Fruit fly (Drosophila melanogaster) whole organism, embryonic: Measurements from ENCODE around the gene Trxr1.

Experiments used
- ATbp ChIP-seq: fragments of 200-800 bp; sonication (Bioruptor generic); optimal IDR thresholded peaks from 2 replicates; lab custom pipeline; 2017; ENCODE audit warnings: missing biosample characterization, mild to moderate bottlenecking, missing genetic modification characterization, missing genetic modification reagents
- Antp ChIP-seq: fragments of 200-800 bp; sonication (Bioruptor generic); optimal IDR thresholded peaks from 3 replicates; lab custom pipeline; 2016; ENCODE audit warnings: missing biosample characterization, missing genetic modification characterization
- Awh ChIP-seq: fragments of 200-800 bp; sonication (Bioruptor generic); IDR thresholded peaks from 2 replicates; pipeline ENCODE4, ENCODE4 v1.3.6; 2022; ENCODE audit warnings: missing biosample characterization, missing genetic modification characterization
- CG11696 ChIP-seq: fragments of 200-800 bp; sonication (Bioruptor generic); IDR thresholded peaks from 2 replicates; pipeline ENCODE4 v1.3.6; 2022; ENCODE audit warnings: missing biosample characterization, missing genetic modification characterization
- CG18619 ChIP-seq: fragments of 200-800 bp; sonication (Bioruptor generic); optimal IDR thresholded peaks from 3 replicates; lab custom pipeline; 2017; ENCODE audit warnings: missing biosample characterization, mild to moderate bottlenecking, missing genetic modification characterization
- CG3281 ChIP-seq: fragments of 200-800 bp; sonication (Bioruptor generic); optimal IDR thresholded peaks from 3 replicates; lab custom pipeline; 2017; ENCODE audit warnings: missing biosample characterization, mild to moderate bottlenecking, missing genetic modification characterization
- CG6175 ChIP-seq: fragments of 200-800 bp; sonication (Bioruptor generic); IDR thresholded peaks from 3 replicates; pipeline ENCODE4 v1.3.6; 2022; ENCODE audit warnings: missing biosample characterization, missing genetic modification characterization
- CG6813 ChIP-seq: fragments of 200-800 bp; sonication (Bioruptor generic); optimal IDR thresholded peaks from 2 replicates; lab custom pipeline; 2017; ENCODE audit warnings: missing biosample characterization, missing genetic modification characterization, mild to moderate bottlenecking, moderate library complexity, missing genetic modification reagents
- CG7372 ChIP-seq: fragments of 200-800 bp; sonication (Bioruptor generic); IDR thresholded peaks from 2 replicates; pipeline ENCODE4 v1.3.6; 2022; ENCODE audit warnings: missing biosample characterization, missing genetic modification characterization
- CG8281 ChIP-seq: fragments of 200-800 bp; sonication (Bioruptor generic); optimal IDR thresholded peaks from 2 replicates; lab custom pipeline; 2018; ENCODE audit warnings: missing biosample characterization, mild to moderate bottlenecking, missing genetic modification characterization, moderate library complexity
- CG9797 ChIP-seq: fragments of 200-800 bp; sonication (Bioruptor generic); optimal IDR thresholded peaks from 3 replicates; lab custom pipeline; 2018; ENCODE audit warnings: missing biosample characterization, mild to moderate bottlenecking, missing genetic modification characterization
- D19A ChIP-seq: fragments of 200-800 bp; optimal IDR thresholded peaks from 3 replicates; lab custom pipeline; 2019; ENCODE audit warnings: missing biosample characterization, mild to moderate bottlenecking, missing genetic modification characterization, moderate library complexity
- Dad ChIP-seq: fragments of 200-800 bp; sonication (Bioruptor generic); optimal IDR thresholded peaks from 3 replicates; lab custom pipeline; 2016; ENCODE audit warnings: missing biosample characterization, missing genetic modification characterization
- Dp ChIP-seq: fragments of 200-800 bp; sonication (Bioruptor generic); optimal IDR thresholded peaks from 2 replicates; lab custom pipeline; 2018; ENCODE audit warnings: missing biosample characterization, mild to moderate bottlenecking, missing genetic modification characterization, moderate library complexity
- HLH54F ChIP-seq: fragments of 200-800 bp; sonication (Bioruptor generic); optimal IDR thresholded peaks from 3 replicates; lab custom pipeline; 2016; ENCODE audit warnings: missing biosample characterization, missing genetic modification characterization
- Hey ChIP-seq: fragments of 200-800 bp; sonication (Bioruptor generic); optimal IDR thresholded peaks from 3 replicates; lab custom pipeline; 2018; ENCODE audit warnings: missing biosample characterization, mild to moderate bottlenecking, missing genetic modification characterization
- Hmr ChIP-seq: fragments of 200-800 bp; sonication (Bioruptor generic); optimal IDR thresholded peaks from 3 replicates; lab custom pipeline; 2017; ENCODE audit warnings: mild to moderate bottlenecking, missing biosample characterization, missing genetic modification reagents, missing genetic modification characterization
- Hmx ChIP-seq: fragments of 200-800 bp; sonication (Bioruptor generic); optimal IDR thresholded peaks from 2 replicates; lab custom pipeline; 2016; ENCODE audit warnings: missing biosample characterization, missing genetic modification characterization
- Hr3 ChIP-seq: fragments of 200-800 bp; sonication (Bioruptor generic); optimal IDR thresholded peaks from 3 replicates; lab custom pipeline; 2016; ENCODE audit warnings: missing biosample characterization, missing genetic modification characterization
- Hr51 ChIP-seq, 2 experiments: fragments of 200-800 bp; sonication (Bioruptor generic); optimal IDR thresholded peaks; 2 replicates in 1 of 2; 3 replicates in 1 of 2; lab custom pipeline; 2016 to 2018; ENCODE audit warnings: missing biosample characterization in 2 of 2, missing genetic modification characterization in 2 of 2, mild to moderate bottlenecking in 1 of 2, moderate library complexity in 1 of 2
- Max ChIP-seq: fragments of 200-800 bp; sonication (Bioruptor generic); optimal IDR thresholded peaks from 2 replicates; lab custom pipeline; 2016; ENCODE audit warnings: missing biosample characterization, mild to moderate bottlenecking, missing genetic modification characterization
- Nf-YA ChIP-seq: fragments of 200-800 bp; sonication (Bioruptor generic); IDR thresholded peaks from 2 replicates; pipeline ENCODE4 v1.3.6; 2022; ENCODE audit warnings: missing biosample characterization, missing genetic modification characterization
- Nf-YB ChIP-seq: fragments of 200-800 bp; sonication (Bioruptor generic); optimal IDR thresholded peaks from 3 replicates; lab custom pipeline; 2019; ENCODE audit warnings: missing biosample characterization, mild to moderate bottlenecking, missing genetic modification characterization, moderate library complexity
- Pdp1 ChIP-seq, 2 experiments: fragments of 200-800 bp; sonication (Bioruptor generic); optimal IDR thresholded peaks; 3 replicates each; lab custom pipeline; 2016; ENCODE audit warnings: missing biosample characterization in 2 of 2, missing genetic modification characterization in 2 of 2, mild to moderate bottlenecking in 1 of 2, moderate library complexity in 1 of 2
- Rfx ChIP-seq: fragments of 200-800 bp; sonication (Bioruptor generic); IDR thresholded peaks from 2 replicates; pipeline ENCODE4 v1.3.6; 2022; ENCODE audit warnings: missing biosample characterization, missing genetic modification characterization
- ac ChIP-seq: fragments of 200-800 bp; sonication (Bioruptor generic); optimal IDR thresholded peaks from 3 replicates; lab custom pipeline; 2017; ENCODE audit warnings: missing biosample characterization, mild to moderate bottlenecking, missing genetic modification characterization
- ase ChIP-seq: fragments of 200-800 bp; sonication (Bioruptor generic); IDR thresholded peaks from 3 replicates; pipeline ENCODE4 v1.3.6; 2022; ENCODE audit warnings: missing biosample characterization, missing genetic modification characterization
- ash1 ChIP-seq: fragments of 200-800 bp; sonication (Bioruptor generic); optimal IDR thresholded peaks from 2 replicates; lab custom pipeline; 2018; ENCODE audit warnings: missing biosample characterization, mild to moderate bottlenecking, missing genetic modification characterization
- bsh ChIP-seq, 2 experiments: fragments of 200-800 bp; sonication (Bioruptor generic); optimal IDR thresholded peaks; 2 replicates each; lab custom pipeline; 2017 to 2018; ENCODE audit warnings: mild to moderate bottlenecking in 2 of 2, missing biosample characterization in 2 of 2, missing genetic modification characterization in 2 of 2, moderate library complexity in 1 of 2
- chinmo ChIP-seq: fragments of 200-800 bp; sonication (Bioruptor generic); IDR thresholded peaks from 4 replicates; pipeline ENCODE4 v1.3.6; 2022; ENCODE audit warnings: missing biosample characterization, missing genetic modification characterization; ENCODE audit not compliant: partially characterized antibody
- crol ChIP-seq: fragments of 200-800 bp; sonication (Bioruptor generic); IDR thresholded peaks from 2 replicates; pipeline ENCODE4 v1.3.6; 2022; ENCODE audit warnings: missing biosample characterization, missing genetic modification characterization
- cwo ChIP-seq: fragments of 200-800 bp; sonication (Bioruptor generic); optimal IDR thresholded peaks from 3 replicates; lab custom pipeline; 2017; ENCODE audit warnings: missing biosample characterization, missing genetic modification characterization, mild to moderate bottlenecking, moderate library complexity, missing genetic modification reagents
- dmrt99B ChIP-seq: fragments of 200-800 bp; sonication (Bioruptor generic); optimal IDR thresholded peaks from 2 replicates; lab custom pipeline; 2018; ENCODE audit warnings: missing biosample characterization, mild to moderate bottlenecking, missing genetic modification characterization, moderate library complexity
- exex ChIP-seq: fragments of 200-800 bp; sonication (Bioruptor generic); optimal IDR thresholded peaks from 4 replicates; lab custom pipeline; 2018; ENCODE audit warnings: missing biosample characterization, mild to moderate bottlenecking, missing genetic modification characterization, moderate library complexity
- eyg ChIP-seq: fragments of 200-800 bp; sonication (Bioruptor generic); optimal IDR thresholded peaks from 3 replicates; lab custom pipeline; 2016; ENCODE audit warnings: missing biosample characterization, missing genetic modification characterization
- ftz-f1 ChIP-seq: fragments of 200-800 bp; sonication (Bioruptor generic); optimal IDR thresholded peaks from 2 replicates; lab custom pipeline; 2016; ENCODE audit warnings: missing biosample characterization, missing genetic modification characterization
- gsb ChIP-seq: fragments of 200-800 bp; sonication (Bioruptor generic); IDR thresholded peaks from 2 replicates; pipeline ENCODE4 v1.3.6; 2022; ENCODE audit warnings: missing biosample characterization, missing genetic modification characterization
- inv ChIP-seq: fragments of 200-800 bp; sonication (Bioruptor generic); IDR thresholded peaks from 2 replicates; pipeline ENCODE4 v1.3.6; 2022; ENCODE audit warnings: missing biosample characterization, missing genetic modification characterization; ENCODE audit not compliant: partially characterized antibody
- jing ChIP-seq: fragments of 200-800 bp; sonication (Bioruptor generic); optimal IDR thresholded peaks from 2 replicates; lab custom pipeline; 2018; ENCODE audit warnings: missing biosample characterization, mild to moderate bottlenecking, missing genetic modification characterization
- kay ChIP-seq: fragments of 200-800 bp; sonication (Bioruptor generic); optimal IDR thresholded peaks from 2 replicates; lab custom pipeline; 2016; ENCODE audit warnings: missing biosample characterization, missing genetic modification characterization
- lov ChIP-seq, 2 experiments: fragments of 200-800 bp in 1 of 2; fragments of >200 bp in 1 of 2; sonication (Bioruptor generic) in 1 of 2; IDR thresholded peaks in 1 of 2; optimal IDR thresholded peaks in 1 of 2; 2 replicates in 1 of 2; 3 replicates in 1 of 2; pipeline versions ENCODE4 v1.3.6 to Lab custom; 2017 to 2022; ENCODE audit warnings: missing biosample characterization in 1 of 2, missing genetic modification characterization in 1 of 2
- odd ChIP-seq: fragments of 200-800 bp; sonication (Bioruptor generic); optimal IDR thresholded peaks from 2 replicates; lab custom pipeline; 2017; ENCODE audit warnings: missing biosample characterization, mild to moderate bottlenecking, missing genetic modification characterization
- pan ChIP-seq, 4 experiments: fragments of >200 bp in 3 of 4; fragments of 200-800 bp in 1 of 4; sonication (Bioruptor generic) in 1 of 4; optimal IDR thresholded peaks in 3 of 4; IDR thresholded peaks in 1 of 4; 2 replicates each; pipeline versions ENCODE4 v1.3.6 to Lab custom; 2017 to 2022; ENCODE audit warnings: missing biosample characterization in 2 of 4, missing genetic modification characterization in 2 of 4, mixed read lengths in 1 of 4
- rib ChIP-seq: fragments of 200-800 bp; sonication (Bioruptor generic); IDR thresholded peaks from 2 replicates; pipeline ENCODE4 v1.3.6; 2022; ENCODE audit warnings: missing biosample characterization, missing genetic modification characterization
- salm ChIP-seq: fragments of 200-800 bp; sonication (Bioruptor generic); optimal IDR thresholded peaks from 2 replicates; lab custom pipeline; 2018; ENCODE audit warnings: missing biosample characterization, mild to moderate bottlenecking, missing genetic modification characterization
- sens-2 ChIP-seq: fragments of 200-800 bp; sonication (Bioruptor generic); IDR thresholded peaks from 2 replicates; pipeline ENCODE4 v1.3.6; 2022; ENCODE audit warnings: missing biosample characterization, missing genetic modification characterization
- sob ChIP-seq: fragments of 200-800 bp; sonication (Bioruptor generic); IDR thresholded peaks from 2 replicates; pipeline ENCODE4 v1.3.6; 2022; ENCODE audit warnings: missing biosample characterization, missing genetic modification characterization
- twi ChIP-seq: fragments of 200-800 bp; optimal IDR thresholded peaks from 2 replicates; lab custom pipeline; 2019; ENCODE audit warnings: missing biosample characterization, mild to moderate bottlenecking, missing genetic modification characterization, moderate library complexity

Trxr1 gene

dm6 chrX:8198935-8199580, 43.3 kb upstream of the Trxr1 start (continued):
- no peak for TF ChIP-seq lov (optimal IDR thresholded peaks at IDR 0.05; lab: Kevin White, UChicago)
- no peak for TF ChIP-seq lov (GFP tag; IDR thresholded peaks at IDR 0.05; lab: Robert Waterston, UW)
- no peak for TF ChIP-seq Nf-YA (GFP tag; lab: Robert Waterston, UW)
- no peak for TF ChIP-seq ftz-f1 (GFP tag; lab: Kevin White, UChicago)
- TF ChIP-seq Awh (GFP tag; lab: Robert Waterston, UW), result peak; percentile 29; the same call in 1 of the 2 replicates
- peak; percentile 41 for TF ChIP-seq Hey (tag; lab: Kevin White, UChicago)
- no peak for TF ChIP-seq Dad
- no peak for TF ChIP-seq inv (GFP tag; lab: Robert Waterston, UW)
- TF ChIP-seq exex (tag; lab: Kevin White, UChicago), result peak; percentile 95
- peak; percentile 24 for TF ChIP-seq CG18619 (GFP tag; lab: Kevin White, UChicago)
- TF ChIP-seq crol, result peak; percentile 90
- TF ChIP-seq CG6813 (GFP tag; lab: Kevin White, UChicago), result peak; percentile 11
- no peak for TF ChIP-seq Max
- no peak for TF ChIP-seq ac (GFP tag; lab: Kevin White, UChicago)
- TF ChIP-seq sob, result 0 out of 2 replicates have a peak, but pooled peaks have one; percentile 8
- TF ChIP-seq CG8281, result peak; percentile 52
- peak; percentile 29; the same call in 1 of the 2 replicates for TF ChIP-seq Rfx (GFP tag; lab: Robert Waterston, UW)
- TF ChIP-seq kay (GFP tag; lab: Kevin White, UChicago), result peak; percentile 37
- TF ChIP-seq cwo (GFP tag; lab: Kevin White, UChicago), result peak; percentile 74
- no peak for TF ChIP-seq ase (GFP tag; lab: Robert Waterston, UW)
- peak; percentile 24 for TF ChIP-seq odd (GFP tag; lab: Kevin White, UChicago)
- no peak for TF ChIP-seq gsb (GFP tag; lab: Robert Waterston, UW)
- no peak for TF ChIP-seq D19A (tag; lab: Kevin White, UChicago)
- no peak for TF ChIP-seq Dp (GFP tag; lab: Kevin White, UChicago)
- peak; percentile 28 for TF ChIP-seq Nf-YB
- TF ChIP-seq Pdp1 (GFP tag; optimal IDR thresholded peaks at IDR 0.05; lab: Kevin White, UChicago), result peak in 1 of 2 experiments; percentile 42
- no peak for TF ChIP-seq bsh (GFP tag; optimal IDR thresholded peaks at IDR 0.05; lab: Kevin White, UChicago)
- TF ChIP-seq ATbp (GFP tag; lab: Kevin White, UChicago), result peak; percentile 11
- TF ChIP-seq rib (GFP tag; lab: Robert Waterston, UW), result no peak
- 0 out of 4 replicates have a peak, but pooled peaks have one; percentile 14 for TF ChIP-seq chinmo
- no peak for TF ChIP-seq ash1 (GFP tag; lab: Kevin White, UChicago)
- no peak for TF ChIP-seq twi
- TF ChIP-seq CG11696 (GFP tag; lab: Robert Waterston, UW), result no peak
- TF ChIP-seq Hmx (GFP tag; lab: Kevin White, UChicago), result no peak
- TF ChIP-seq CG9797 (GFP tag; lab: Kevin White, UChicago), result no peak
- TF ChIP-seq CG7372, result peak; percentile 61; the same call in 1 of the 2 replicates
- no peak for TF ChIP-seq dmrt99B (tag; lab: Kevin White, UChicago)
- peak; percentile 47 for TF ChIP-seq Hmr (GFP tag; lab: Kevin White, UChicago)
- TF ChIP-seq CG3281 (GFP tag; lab: Kevin White, UChicago), result peak; percentile 7
- no peak for TF ChIP-seq HLH54F (GFP tag; lab: Kevin White, UChicago)
- TF ChIP-seq pan (optimal IDR thresholded peaks at IDR 0.05; lab: Kevin White, UChicago), result no peak
- peak in 1 of 2 experiments; percentile 13 for TF ChIP-seq pan (GFP tag; optimal IDR thresholded peaks at IDR 0.05 in 1 of 2, IDR thresholded peaks at IDR 0.05 in 1 of 2)
- TF ChIP-seq eyg (GFP tag; lab: Kevin White, UChicago), result no peak
- TF ChIP-seq Hr51 (GFP tag; optimal IDR thresholded peaks at IDR 0.05; lab: Kevin White, UChicago), result no peak
- TF ChIP-seq salm (tag; lab: Kevin White, UChicago), result peak; percentile 4
- no peak for TF ChIP-seq Antp (GFP tag; lab: Kevin White, UChicago)
- TF ChIP-seq CG6175 (GFP tag; lab: Robert Waterston, UW), result no peak
- TF ChIP-seq sens-2, result no peak
- TF ChIP-seq Hr3 (GFP tag; lab: Kevin White, UChicago), result no peak
- no peak for TF ChIP-seq jing
